Fruit fly (Drosophila melanogaster): ENCODE measurements around the gene CG31855.

DNA sequence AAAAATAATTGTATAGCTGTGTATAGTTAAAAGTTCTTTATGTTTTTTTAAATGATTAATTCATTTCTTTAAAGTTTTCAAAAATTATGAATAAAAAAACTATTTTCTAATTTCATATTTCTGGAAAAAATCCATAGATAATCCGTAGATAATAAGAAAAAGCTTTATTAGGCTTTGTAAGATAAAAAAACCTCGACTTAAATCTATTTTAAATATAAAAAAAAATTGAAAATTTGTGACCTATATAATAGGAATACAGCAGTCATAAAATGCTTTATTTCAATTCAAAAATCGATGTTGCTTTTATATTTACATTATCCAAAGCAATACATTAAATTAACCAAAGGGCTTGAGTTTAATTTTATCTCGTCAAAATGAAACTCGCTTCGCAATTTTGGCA, 43.2 kb downstream of the CG31855 start, which contains the start of gene Flad2:
- no peak for TF ChIP-seq CG32121 (GFP tag; IDR thresholded peaks at IDR 0.05)
- no peak for TF ChIP-seq D1 (tag; optimal IDR thresholded peaks at IDR 0.05)

Data from whole organism, pupa.